Fruit fly (Drosophila melanogaster) whole organism: ENCODE results near the gene CG34174.

Source experiments
- Dll ChIP-seq: fragments of >200 bp; optimal IDR thresholded peaks from 2 replicates; lab custom pipeline; 2017
- psq ChIP-seq: fragments of >200 bp; optimal IDR thresholded peaks from 2 replicates; lab custom pipeline; 2017

DNA sequence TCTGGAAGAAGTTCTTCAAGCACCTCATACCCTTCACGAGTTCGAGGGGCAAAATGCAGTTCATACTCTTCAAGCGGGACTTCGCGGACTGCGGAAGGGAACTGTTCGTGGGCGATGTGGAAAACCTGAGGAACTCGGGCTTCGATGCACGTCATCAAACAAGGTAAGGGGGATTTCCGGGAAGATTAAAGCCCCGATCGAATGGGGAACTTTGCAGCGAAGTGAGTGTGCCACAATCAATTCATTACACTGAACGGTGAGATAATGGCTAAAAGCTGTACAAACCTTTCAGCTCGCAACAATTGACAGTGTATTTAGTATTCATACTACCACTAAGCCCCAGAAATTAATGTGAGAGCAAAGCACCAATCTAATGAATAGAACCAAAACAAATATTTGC lies 28.7 kb downstream of the CG34174 start:
- TF ChIP-seq Dll (no peak), psq (lab: Kevin White, UChicago) (no peak)
